Worm (Caenorhabditis elegans): ENCODE data around the gene ZK105.8.

- TF ChIP-seq mls-2 (tag; optimal IDR thresholded peaks at IDR 0.05) (no peak), lin-13 (tag; optimal IDR thresholded peaks at IDR 0.05) (no peak), ceh-39 (tag; optimal IDR thresholded peaks at IDR 0.05) (no peak), nhr-28 (tag; optimal IDR thresholded peaks at IDR 0.05) (no peak), nhr-76 (tag; optimal IDR thresholded peaks at IDR 0.05) (no peak), ztf-11 (tag; optimal IDR thresholded peaks at IDR 0.05) (no peak), nhr-12 (tag; optimal IDR thresholded peaks at IDR 0.05) (no peak), nhr-237 (tag; optimal IDR thresholded peaks at IDR 0.05) (no peak), drap-1 (GFP tag; optimal IDR thresholded peaks at IDR 0.05) (no peak), ces-1 (GFP tag; optimal IDR thresholded peaks at IDR 0.05) (no peak), lsy-2 (tag; optimal IDR thresholded peaks at IDR 0.05) (no peak), pha-4 (tag; optimal IDR thresholded peaks at IDR 0.05) (no peak), M03D4.4 (tag; optimal IDR thresholded peaks at IDR 0.05) (no peak), unc-62 (GFP tag; optimal IDR thresholded peaks at IDR 0.05) (no peak)
These were observed 2.6 kb downstream of the ZK105.8 start for ce11 chrV:7726927-7727326.

Measured in whole organism, mixed stage, embryonic.